Fruit fly (Drosophila melanogaster): ENCODE results near the gene CG14340.

DNA sequence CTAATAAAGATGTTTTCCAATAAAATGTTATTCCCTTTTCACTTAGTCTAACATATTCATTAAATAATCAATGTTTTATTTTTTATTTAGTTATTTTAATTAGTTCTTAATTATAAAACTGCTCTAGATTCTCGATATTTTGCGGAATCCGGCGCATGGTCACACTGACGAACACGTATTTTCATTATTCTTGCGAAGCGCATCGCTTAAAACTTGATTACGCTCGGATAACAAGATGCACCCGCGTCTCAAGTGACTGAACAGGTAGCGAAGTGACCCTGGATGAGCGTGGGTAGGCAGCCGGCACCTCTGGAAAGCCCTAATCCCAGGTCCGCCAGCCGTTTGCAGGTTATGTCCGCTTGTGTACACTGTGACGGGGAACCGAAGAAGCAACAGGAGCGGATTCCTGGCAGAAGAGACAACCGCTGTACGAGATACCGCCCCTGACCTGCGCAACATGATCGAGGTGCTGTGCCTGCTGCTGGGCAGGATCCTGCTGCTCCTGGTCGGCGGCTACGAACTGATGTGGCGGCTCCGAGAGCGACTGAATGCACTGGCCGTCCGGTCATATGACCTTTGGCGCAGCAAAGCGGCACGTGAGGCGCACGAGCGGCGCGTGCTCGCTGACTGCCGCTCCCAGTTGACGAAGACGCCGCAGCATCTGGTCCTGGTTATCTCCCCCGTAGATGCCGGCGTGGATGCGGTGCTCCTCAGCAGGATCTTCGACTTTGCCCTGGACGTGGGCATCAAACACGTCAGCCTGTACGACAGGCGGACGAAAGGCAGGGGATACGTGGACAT is 46.0 kb downstream of the CG14340 start, which contains the start of gene Tango14:
- TF ChIP-seq psq (optimal IDR thresholded peaks at IDR 0.05): no peak
- no peak for TF ChIP-seq insv (optimal IDR thresholded peaks at IDR 0.05)
- TF ChIP-seq h (optimal IDR thresholded peaks at IDR 0.05): no peak
- TF ChIP-seq Myc (optimal IDR thresholded peaks at IDR 0.05): no peak

All from Kc167 (cell line).